In the genomic region with DNA sequence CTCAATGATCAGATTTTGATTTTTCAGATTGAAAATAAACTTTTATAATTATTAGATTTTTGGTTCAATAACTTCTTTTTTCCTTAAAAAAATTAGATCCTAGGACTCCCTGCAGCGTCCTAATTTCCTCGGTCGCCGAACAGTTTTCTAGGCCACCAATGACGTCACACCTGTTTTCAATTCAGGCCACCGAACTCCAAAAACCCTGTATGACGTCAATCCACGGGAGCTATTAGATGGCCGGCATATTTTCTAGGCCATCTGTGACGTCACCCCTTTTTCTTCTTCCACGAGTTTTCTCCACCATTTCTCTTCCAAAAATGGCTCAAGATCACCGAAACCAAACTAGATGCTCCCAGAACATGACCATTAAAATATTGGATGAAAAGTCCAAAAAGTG, we compare ENCODE assay signal across 2 worm cellular contexts.
TF ChIP-seq lines count a peak whose summit lies in the region.

No protein-coding gene starts in this region.

TF ChIP-seq in whole organism, L4 larva, 104 proteins besides CTCF, POLR2A, EP300 and RAD21:
- no peak for TF ChIP-seq egl-43 (GFP tag; IDR thresholded peaks at IDR 0.05; lab: Robert Waterston, UW)
- TF ChIP-seq D1046.2 (GFP tag; IDR thresholded peaks at IDR 0.05; lab: Robert Waterston, UW): 0 out of 2 replicates have a peak, but pooled peaks have one; percentile 53
- TF ChIP-seq lim-7 (GFP tag; IDR thresholded peaks at IDR 0.05; lab: Robert Waterston, UW): no peak

TF ChIP-seq in whole organism, mixed stage, embryonic, 35 proteins besides CTCF, POLR2A, EP300 and RAD21:
- peak; percentile 95 for TF ChIP-seq zip-8 (tag; optimal IDR thresholded peaks at IDR 0.05; lab: Kevin White, UChicago)
- TF ChIP-seq drap-1 (GFP tag; optimal IDR thresholded peaks at IDR 0.05; lab: Kevin White, UChicago): no peak
